Fruit fly (Drosophila melanogaster) whole organism, prepupa: ENCODE measurements around the gene Plc21C.

ENCODE experiments used
- CG10631 ChIP-seq: fragments of 200-800 bp; sonication (Bioruptor generic); optimal IDR thresholded peaks from 2 replicates; lab custom pipeline; 2016; ENCODE audit warnings: missing biosample characterization, missing genetic modification characterization
- CG10669 ChIP-seq: fragments of 200-800 bp; sonication (Bioruptor generic); optimal IDR thresholded peaks from 3 replicates; lab custom pipeline; 2018; ENCODE audit warnings: missing biosample characterization, mild to moderate bottlenecking, missing genetic modification characterization, moderate library complexity
- CG11902 ChIP-seq: fragments of 200-800 bp; sonication (Bioruptor generic); optimal IDR thresholded peaks from 3 replicates; lab custom pipeline; 2016; ENCODE audit warnings: missing biosample characterization, missing genetic modification characterization
- CG31627 ChIP-seq: fragments of 200-800 bp; sonication (Bioruptor generic); optimal IDR thresholded peaks from 3 replicates; lab custom pipeline; 2016; ENCODE audit warnings: missing biosample characterization, missing genetic modification characterization
- CG3919 ChIP-seq: fragments of 200-800 bp; sonication (Bioruptor generic); optimal IDR thresholded peaks from 3 replicates; lab custom pipeline; 2016; ENCODE audit warnings: missing biosample characterization, missing genetic modification characterization
- CG6163 ChIP-seq: fragments of 200-800 bp; sonication (Bioruptor generic); IDR thresholded peaks from 3 replicates; pipeline ENCODE4 v1.3.6; 2022; ENCODE audit warnings: missing biosample characterization, missing genetic modification characterization
- CG6276 ChIP-seq: fragments of 200-800 bp; sonication (Bioruptor generic); optimal IDR thresholded peaks from 2 replicates; lab custom pipeline; 2017; ENCODE audit warnings: missing biosample characterization, mild to moderate bottlenecking, missing genetic modification characterization
- CG8119 ChIP-seq: fragments of 200-800 bp; sonication (Bioruptor generic); IDR thresholded peaks from 3 replicates; pipeline ENCODE4 v1.3.6; 2022; ENCODE audit warnings: missing biosample characterization, missing genetic modification characterization
- Eip75B ChIP-seq: fragments of 200-800 bp; sonication (Bioruptor generic); optimal IDR thresholded peaks from 3 replicates; lab custom pipeline; 2016; ENCODE audit warnings: missing biosample characterization, missing genetic modification characterization
- Eip78C ChIP-seq: fragments of 200-800 bp; sonication (Bioruptor generic); peaks from one replicate; lab custom pipeline; 2016; ENCODE audit warnings: missing biosample characterization, missing genetic modification characterization
- Eip93F ChIP-seq: fragments of 200-800 bp; sonication (Bioruptor generic); optimal IDR thresholded peaks from 2 replicates; lab custom pipeline; 2016; ENCODE audit warnings: missing biosample characterization, mild to moderate bottlenecking, missing genetic modification characterization
- Gug ChIP-seq: fragments of 200-800 bp; sonication (Bioruptor generic); IDR thresholded peaks from 2 replicates; pipeline ENCODE4 v1.3.6; 2022; ENCODE audit warnings: missing biosample characterization, missing genetic modification characterization
- Smox ChIP-seq: fragments of 200-800 bp; sonication (Bioruptor generic); optimal IDR thresholded peaks from 3 replicates; lab custom pipeline; 2016; ENCODE audit warnings: missing biosample characterization, missing genetic modification characterization
- dsx ChIP-seq: fragments of 200-800 bp; optimal IDR thresholded peaks from 3 replicates; lab custom pipeline; 2019; ENCODE audit warnings: missing biosample characterization, mild to moderate bottlenecking, missing genetic modification characterization, moderate library complexity; ENCODE audit not compliant: poor library complexity, severe bottlenecking
- esn ChIP-seq: fragments of 200-800 bp; sonication (Bioruptor generic); optimal IDR thresholded peaks from 2 replicates; lab custom pipeline; 2016; ENCODE audit warnings: missing biosample characterization, mild to moderate bottlenecking, missing genetic modification characterization, moderate library complexity
- fkh ChIP-seq: fragments of 200-800 bp; sonication (Bioruptor generic); optimal IDR thresholded peaks from 3 replicates; lab custom pipeline; 2017; ENCODE audit warnings: missing biosample characterization, mild to moderate bottlenecking, missing genetic modification characterization, moderate library complexity
- lz ChIP-seq: fragments of 200-800 bp; sonication (Bioruptor generic); optimal IDR thresholded peaks from 3 replicates; lab custom pipeline; 2016; ENCODE audit warnings: missing biosample characterization, missing genetic modification characterization
- spab ChIP-seq: fragments of 200-800 bp; sonication (Bioruptor generic); optimal IDR thresholded peaks from 2 replicates; lab custom pipeline; 2017; ENCODE audit warnings: missing biosample characterization, mild to moderate bottlenecking, missing genetic modification characterization, missing genetic modification reagents

The Plc21C gene

dm6 chr2L:395366-396117 lies 89.8 kb downstream of the Plc21C start:
- TF ChIP-seq Smox (GFP tag; lab: Kevin White, UChicago) (no peak), Eip78C (peak; percentile 9), dsx (GFP tag; lab: Kevin White, UChicago) (peak; percentile 63)

- TF ChIP-seq CG11902 (GFP tag; lab: Kevin White, UChicago) (no peak), Eip93F (GFP tag; lab: Kevin White, UChicago) (no peak), Gug (GFP tag; lab: Robert Waterston, UW) (no peak), CG10669 (no peak), CG6276 (no peak), CG31627 (no peak), dsx (GFP tag; lab: Kevin White, UChicago) (no peak), CG10631 (GFP tag; lab: Kevin White, UChicago) (no peak), spab (GFP tag; lab: Kevin White, UChicago) (no peak), CG3919 (GFP tag; lab: Kevin White, UChicago) (no peak), CG6163 (GFP tag; lab: Robert Waterston, UW) (no peak)
Measured at dm6 chr2L:402098-402497, 96.4 kb downstream of the Plc21C start, which contains the start of gene CG4213. Gene CG4213, minus strand, starts transcription at chr2L:402198.

- peak; percentile 33; the same call in 1 of the 3 replicates for TF ChIP-seq CG6163 (GFP tag; lab: Robert Waterston, UW)
- TF ChIP-seq fkh: no peak
- no peak for TF ChIP-seq Eip75B (GFP tag; lab: Kevin White, UChicago)
- no peak for TF ChIP-seq CG8119 (GFP tag; lab: Robert Waterston, UW)
- peak; percentile 13 for TF ChIP-seq lz (GFP tag; lab: Kevin White, UChicago)
- peak; percentile 36 for TF ChIP-seq esn (GFP tag; lab: Kevin White, UChicago)
Measured at dm6 chr2L:403627-404575, 98.2 kb downstream of the Plc21C start, which contains the start of gene Polr1B. Gene Polr1B, plus strand, starts transcription at chr2L:404285.
